Fruit fly (Drosophila melanogaster) whole organism, embryonic: Measurements from ENCODE around the gene CG34296.
A peak's percentile ranks its signal among the peaks of the same experiment; 100 is the strongest.

Experiments used
- Bdp1 ChIP-seq: fragments of 200-800 bp; sonication (Bioruptor generic); optimal IDR thresholded peaks from 3 replicates; lab custom pipeline; 2016; ENCODE audit warnings: missing biosample characterization, missing genetic modification characterization
- BtbVII ChIP-seq: fragments of 200-800 bp; sonication (Bioruptor generic); optimal IDR thresholded peaks from 3 replicates; lab custom pipeline; 2017; ENCODE audit warnings: missing biosample characterization, mild to moderate bottlenecking, missing genetic modification characterization
- CG10543 ChIP-seq: fragments of 200-800 bp; sonication (Bioruptor generic); optimal IDR thresholded peaks from 3 replicates; lab custom pipeline; 2017; ENCODE audit warnings: missing biosample characterization, mild to moderate bottlenecking, missing genetic modification characterization, moderate library complexity
- CG10654 ChIP-seq: fragments of 200-800 bp; sonication (Bioruptor generic); optimal IDR thresholded peaks from 2 replicates; lab custom pipeline; 2016; ENCODE audit warnings: missing biosample characterization, missing genetic modification characterization
- CG11093 ChIP-seq: fragments of 200-800 bp; sonication (Bioruptor generic); IDR thresholded peaks from 3 replicates; pipeline ENCODE4 v1.3.6; 2022; ENCODE audit warnings: missing biosample characterization, missing genetic modification characterization
- CG11695 ChIP-seq: fragments of 200-800 bp; sonication (Bioruptor generic); IDR thresholded peaks from 3 replicates; pipeline ENCODE4 v1.3.6; 2022; ENCODE audit warnings: missing biosample characterization, missing genetic modification characterization
- CG13123 ChIP-seq: fragments of 200-800 bp; sonication (Bioruptor generic); optimal IDR thresholded peaks from 2 replicates; lab custom pipeline; 2016; ENCODE audit warnings: missing biosample characterization, missing genetic modification characterization
- CG1647 ChIP-seq: fragments of 200-800 bp; sonication (Bioruptor generic); optimal IDR thresholded peaks from 3 replicates; lab custom pipeline; 2016; ENCODE audit warnings: missing biosample characterization, missing genetic modification characterization
- CG16815 ChIP-seq: fragments of 200-800 bp; sonication (Bioruptor generic); optimal IDR thresholded peaks from 3 replicates; lab custom pipeline; 2017; ENCODE audit warnings: missing biosample characterization, mild to moderate bottlenecking, missing genetic modification characterization
- CG17186 ChIP-seq: fragments of 200-800 bp; sonication (Bioruptor generic); optimal IDR thresholded peaks from 3 replicates; lab custom pipeline; 2017; ENCODE audit warnings: missing biosample characterization, missing genetic modification reagents, missing genetic modification characterization
- CG1832 ChIP-seq: fragments of 200-800 bp; sonication (Bioruptor generic); optimal IDR thresholded peaks from 2 replicates; lab custom pipeline; 2017; ENCODE audit warnings: missing biosample characterization, mild to moderate bottlenecking, missing genetic modification characterization, inconsistent platforms
- CG31441 ChIP-seq: fragments of 200-800 bp; sonication (Bioruptor generic); IDR thresholded peaks from 2 replicates; pipeline ENCODE4 v1.3.6; 2022; ENCODE audit warnings: missing biosample characterization, missing genetic modification characterization
- CG34376 ChIP-seq: fragments of 200-800 bp; sonication (Bioruptor generic); optimal IDR thresholded peaks from 2 replicates; lab custom pipeline; 2018; ENCODE audit warnings: missing biosample characterization, mild to moderate bottlenecking, missing genetic modification characterization
- CG3726 ChIP-seq: fragments of 200-800 bp; sonication (Bioruptor generic); IDR thresholded peaks from 3 replicates; pipeline ENCODE4, ENCODE4 v1.3.6; 2022; ENCODE audit warnings: missing biosample characterization, missing genetic modification characterization
- CG7839 ChIP-seq: fragments of 200-800 bp; sonication (Bioruptor generic); optimal IDR thresholded peaks from 3 replicates; lab custom pipeline; 2018; ENCODE audit warnings: missing biosample characterization, mild to moderate bottlenecking, missing genetic modification characterization, moderate library complexity
- CG7987 ChIP-seq: fragments of 200-800 bp; sonication (Bioruptor generic); optimal IDR thresholded peaks from 2 replicates; lab custom pipeline; 2018; ENCODE audit warnings: missing biosample characterization, mild to moderate bottlenecking, missing genetic modification characterization, moderate library complexity
- CG8478 ChIP-seq: fragments of >200 bp; optimal IDR thresholded peaks from 2 replicates; lab custom pipeline; 2018
- CG9727 ChIP-seq: fragments of 200-800 bp; sonication (Bioruptor generic); optimal IDR thresholded peaks from 3 replicates; lab custom pipeline; 2017; ENCODE audit warnings: missing biosample characterization, mild to moderate bottlenecking, missing genetic modification characterization
- CHES-1-like ChIP-seq: fragments of 200-800 bp; sonication (Bioruptor generic); optimal IDR thresholded peaks from 2 replicates; lab custom pipeline; 2016; ENCODE audit warnings: missing biosample characterization, missing genetic modification characterization
- ERR ChIP-seq: fragments of 200-800 bp; sonication (Bioruptor generic); optimal IDR thresholded peaks from 2 replicates; lab custom pipeline; 2016; ENCODE audit warnings: missing biosample characterization, missing genetic modification characterization
- Elba2 ChIP-seq: fragments of 200-800 bp; sonication (Bioruptor generic); optimal IDR thresholded peaks from 3 replicates; lab custom pipeline; 2016; ENCODE audit warnings: missing biosample characterization, missing genetic modification characterization
- HHEX ChIP-seq: fragments of 200-800 bp; sonication (Bioruptor generic); optimal IDR thresholded peaks from 3 replicates; lab custom pipeline; 2017; ENCODE audit warnings: missing biosample characterization, mild to moderate bottlenecking, missing genetic modification characterization, missing genetic modification reagents
- Hr39 ChIP-seq: fragments of >200 bp; optimal IDR thresholded peaks from 2 replicates; lab custom pipeline; 2017
- Hsf ChIP-seq: fragments of 200-800 bp; sonication (Bioruptor generic); optimal IDR thresholded peaks from 3 replicates; lab custom pipeline; 2016; ENCODE audit warnings: missing biosample characterization, missing genetic modification characterization
- Kr ChIP-seq: fragments of 200-800 bp; sonication (Bioruptor generic); optimal IDR thresholded peaks from 2 replicates; lab custom pipeline; 2017; ENCODE audit warnings: missing biosample characterization, mild to moderate bottlenecking, missing genetic modification characterization
- MESR4 ChIP-seq: fragments of 200-800 bp; sonication (Bioruptor generic); optimal IDR thresholded peaks from 2 replicates; lab custom pipeline; 2018; ENCODE audit warnings: missing biosample characterization, mild to moderate bottlenecking, missing genetic modification characterization, moderate library complexity
- Neu2 ChIP-seq: fragments of 200-800 bp; sonication (Bioruptor generic); optimal IDR thresholded peaks from 3 replicates; lab custom pipeline; 2016; ENCODE audit warnings: missing biosample characterization, missing genetic modification characterization, borderline replicate concordance
- Oli ChIP-seq: fragments of 200-800 bp; sonication (Bioruptor generic); optimal IDR thresholded peaks from 2 replicates; lab custom pipeline; 2018; ENCODE audit warnings: missing biosample characterization, mild to moderate bottlenecking, missing genetic modification characterization, moderate library complexity
- Sin3A ChIP-seq: fragments of >200 bp; optimal IDR thresholded peaks from 2 replicates; lab custom pipeline; 2018
- Spps ChIP-seq: fragments of 200-800 bp; sonication (Bioruptor generic); optimal IDR thresholded peaks from 2 replicates; lab custom pipeline; 2018; ENCODE audit warnings: missing biosample characterization, mild to moderate bottlenecking, missing genetic modification characterization
- Sry-β ChIP-seq: fragments of 200-800 bp; sonication (Bioruptor generic); optimal IDR thresholded peaks from 2 replicates; lab custom pipeline; 2018; ENCODE audit warnings: missing biosample characterization, mild to moderate bottlenecking, missing genetic modification characterization, moderate library complexity
- TFAM ChIP-seq: fragments of 200-800 bp; sonication (Bioruptor generic); optimal IDR thresholded peaks from 2 replicates; lab custom pipeline; 2017; ENCODE audit warnings: missing biosample characterization, missing genetic modification characterization, inconsistent platforms
- YL-1 ChIP-seq: fragments of 200-800 bp; sonication (Bioruptor generic); optimal IDR thresholded peaks from 3 replicates; lab custom pipeline; 2017; ENCODE audit warnings: missing biosample characterization, mild to moderate bottlenecking, missing genetic modification characterization
- amos ChIP-seq: fragments of 200-800 bp; sonication (Bioruptor generic); IDR thresholded peaks from 2 replicates; pipeline ENCODE4 v1.3.6; 2022; ENCODE audit warnings: missing biosample characterization, missing genetic modification characterization; ENCODE audit not compliant: partially characterized antibody
- bcd ChIP-seq: fragments of 200-800 bp; sonication (Bioruptor generic); optimal IDR thresholded peaks from 2 replicates; lab custom pipeline; 2017; ENCODE audit warnings: missing biosample characterization, mild to moderate bottlenecking, missing genetic modification characterization
- bsh ChIP-seq, 2 experiments: fragments of 200-800 bp; sonication (Bioruptor generic); optimal IDR thresholded peaks; 2 replicates each; lab custom pipeline; 2017 to 2018; ENCODE audit warnings: mild to moderate bottlenecking in 2 of 2, missing biosample characterization in 2 of 2, missing genetic modification characterization in 2 of 2, moderate library complexity in 1 of 2
- eve ChIP-seq, 2 experiments: fragments of >200 bp; optimal IDR thresholded peaks; 2 replicates each; lab custom pipeline; 2017; ENCODE audit warnings: missing biosample characterization in 2 of 2, missing genetic modification characterization in 2 of 2
- gcm ChIP-seq: fragments of 200-800 bp; sonication (Bioruptor generic); optimal IDR thresholded peaks from 2 replicates; lab custom pipeline; 2019; ENCODE audit warnings: missing biosample characterization, mild to moderate bottlenecking, missing genetic modification characterization, moderate library complexity
- gem ChIP-seq: fragments of 200-800 bp; sonication (Bioruptor generic); optimal IDR thresholded peaks from 2 replicates; lab custom pipeline; 2019; ENCODE audit warnings: missing biosample characterization, mild to moderate bottlenecking, missing genetic modification characterization, moderate library complexity
- inv ChIP-seq: fragments of 200-800 bp; sonication (Bioruptor generic); IDR thresholded peaks from 2 replicates; pipeline ENCODE4 v1.3.6; 2022; ENCODE audit warnings: missing biosample characterization, missing genetic modification characterization; ENCODE audit not compliant: partially characterized antibody
- pan ChIP-seq, 4 experiments: fragments of >200 bp in 3 of 4; fragments of 200-800 bp in 1 of 4; sonication (Bioruptor generic) in 1 of 4; optimal IDR thresholded peaks in 3 of 4; IDR thresholded peaks in 1 of 4; 2 replicates each; pipeline versions ENCODE4 v1.3.6 to Lab custom; 2017 to 2022; ENCODE audit warnings: missing biosample characterization in 2 of 4, missing genetic modification characterization in 2 of 4, mixed read lengths in 1 of 4
- pnt ChIP-seq: fragments of 200-800 bp; sonication (Bioruptor generic); optimal IDR thresholded peaks from 3 replicates; lab custom pipeline; 2016; ENCODE audit warnings: missing biosample characterization, missing genetic modification characterization
- seq ChIP-seq: fragments of 200-800 bp; sonication (Bioruptor generic); IDR thresholded peaks from 2 replicates; pipeline ENCODE4 v1.3.6; 2022; ENCODE audit warnings: missing biosample characterization, missing genetic modification characterization
- sima ChIP-seq: fragments of 200-800 bp; sonication (Bioruptor generic); optimal IDR thresholded peaks from 2 replicates; lab custom pipeline; 2016; ENCODE audit warnings: missing biosample characterization, missing genetic modification characterization
- slp2 ChIP-seq: fragments of 200-800 bp; sonication (Bioruptor generic); optimal IDR thresholded peaks from 2 replicates; lab custom pipeline; 2016; ENCODE audit warnings: missing biosample characterization, missing genetic modification characterization
- tna ChIP-seq: fragments of 200-800 bp; sonication (Bioruptor generic); IDR thresholded peaks from 2 replicates; pipeline ENCODE4 v1.3.6; 2022; ENCODE audit warnings: missing biosample characterization, missing genetic modification characterization; ENCODE audit not compliant: partially characterized antibody
- ttk ChIP-seq: fragments of 200-800 bp; sonication (Bioruptor generic); IDR thresholded peaks from 2 replicates; pipeline ENCODE4 v2.1.2; 2022; ENCODE audit warnings: missing biosample characterization, missing genetic modification characterization
- tup ChIP-seq: fragments of 200-800 bp; sonication (Bioruptor generic); optimal IDR thresholded peaks from 2 replicates; lab custom pipeline; 2016; ENCODE audit warnings: missing biosample characterization, mild to moderate bottlenecking, missing genetic modification characterization, moderate library complexity
- vfl ChIP-seq: fragments of 200-800 bp; sonication (Bioruptor generic); optimal IDR thresholded peaks from 2 replicates; lab custom pipeline; 2016; ENCODE audit warnings: missing biosample characterization, missing genetic modification characterization
- wdn ChIP-seq: fragments of 200-800 bp; sonication (Bioruptor generic); IDR thresholded peaks from 2 replicates; pipeline ENCODE4 v1.3.6; 2022; ENCODE audit warnings: missing biosample characterization, missing genetic modification characterization

Gene CG34296

dm6 chr3R:29716782-29717317 lies 5.5 kb upstream of the CG34296 start, which contains the start of gene Obp99b (continued):
- TF ChIP-seq CG8478 (lab: Kevin White, UChicago) (no peak), Oli (tag; lab: Kevin White, UChicago) (peak; percentile 70), BtbVII (peak; percentile 79), ttk (GFP tag; lab: Robert Waterston, UW) (peak; percentile 64), wdn (GFP tag; lab: Robert Waterston, UW) (0 out of 2 replicates have a peak, but pooled peaks have one; percentile 46), seq (GFP tag; lab: Robert Waterston, UW) (peak; percentile 64; the same call in 1 of the 2 replicates), bcd (GFP tag; lab: Kevin White, UChicago) (peak; percentile 79), eve (GFP tag; optimal IDR thresholded peaks at IDR 0.05; lab: Kevin White, UChicago) (no peak), TFAM (peak; percentile 51), CG1832 (GFP tag; lab: Kevin White, UChicago) (no peak), CG34376 (GFP tag; lab: Kevin White, UChicago) (peak; percentile 67), slp2 (GFP tag; lab: Kevin White, UChicago) (peak; percentile 79), gem (tag; lab: Kevin White, UChicago) (peak; percentile 56), Hsf (GFP tag; lab: Kevin White, UChicago) (peak; percentile 84), gcm (GFP tag; lab: Kevin White, UChicago) (peak; percentile 58), Elba2 (GFP tag; lab: Kevin White, UChicago) (peak; percentile 62), vfl (peak; percentile 52), CG10654 (peak; percentile 46), Neu2 (GFP tag; lab: Kevin White, UChicago) (peak; percentile 34), CG13123 (GFP tag; lab: Kevin White, UChicago) (no peak), CG3726 (no peak), ERR (GFP tag; lab: Kevin White, UChicago) (peak; percentile 12), bsh (GFP tag; optimal IDR thresholded peaks at IDR 0.05; lab: Kevin White, UChicago) (peak; percentile 76 to 78), Bdp1 (GFP tag; lab: Kevin White, UChicago) (peak; percentile 71), YL-1 (GFP tag; lab: Kevin White, UChicago) (peak; percentile 52), Sin3A (lab: Kevin White, UChicago) (no peak), tna (GFP tag; lab: Robert Waterston, UW) (no peak), MESR4 (GFP tag; lab: Kevin White, UChicago) (peak; percentile 22), pan (optimal IDR thresholded peaks at IDR 0.05; lab: Kevin White, UChicago) (no peak), pan (GFP tag; optimal IDR thresholded peaks at IDR 0.05 in 1 of 2, IDR thresholded peaks at IDR 0.05 in 1 of 2) (peak in 1 of 2 experiments; percentile 84), amos (no peak), Kr (GFP tag; lab: Kevin White, UChicago) (peak; percentile 12), inv (GFP tag; lab: Robert Waterston, UW) (no peak), HHEX (GFP tag; lab: Kevin White, UChicago) (peak; percentile 87), CG17186 (GFP tag; lab: Kevin White, UChicago) (peak; percentile 85), pnt (GFP tag; lab: Kevin White, UChicago) (peak; percentile 42), CHES-1-like (GFP tag; lab: Kevin White, UChicago) (peak; percentile 41), Spps (peak; percentile 55), CG11093 (GFP tag; lab: Robert Waterston, UW) (peak; percentile 56; the same call in 2 of the 3 replicates), CG7839 (tag; lab: Kevin White, UChicago) (peak; percentile 74), Sry-β (GFP tag; lab: Kevin White, UChicago) (peak; percentile 54), CG7987 (GFP tag; lab: Kevin White, UChicago) (peak; percentile 88), CG31441 (GFP tag; lab: Robert Waterston, UW) (peak; percentile 53), tup (GFP tag; lab: Kevin White, UChicago) (peak; percentile 33), CG9727 (GFP tag; lab: Kevin White, UChicago) (peak; percentile 73), CG1647 (peak; percentile 8), sima (GFP tag; lab: Kevin White, UChicago) (no peak), Hr39 (lab: Kevin White, UChicago) (no peak), CG11695 (GFP tag; lab: Robert Waterston, UW) (peak; percentile 69; the same call in 2 of the 3 replicates), CG10543 (GFP tag; lab: Kevin White, UChicago) (peak; percentile 63), CG16815 (GFP tag; lab: Kevin White, UChicago) (peak; percentile 58)
